Worm (Caenorhabditis elegans) whole organism, young adult: Measurements from ENCODE around the gene skat-1.

Experiments
- F10E7.11 ChIP-seq: sonication (generic microtip); optimal IDR thresholded peaks from 2 replicates; lab custom pipeline; 2017; ENCODE audit warnings: mild to moderate bottlenecking, missing genetic modification characterization, moderate library complexity, missing compliant biosample characterization
- F33H1.4 ChIP-seq: fragments of 200-800 bp; sonication (Bioruptor generic); IDR thresholded peaks from 2 replicates; pipeline ENCODE4 v1.3.6; 2022; ENCODE audit warnings: missing genetic modification reagents, missing genetic modification characterization, missing compliant biosample characterization
- F37B4.10 ChIP-seq: fragments of 200-800 bp; sonication (Bioruptor generic); IDR thresholded peaks from 2 replicates; pipeline ENCODE4 v1.3.6; 2022; ENCODE audit warnings: missing genetic modification characterization, missing compliant biosample characterization
- F39B2.1 ChIP-seq: fragments of 200-800 bp; sonication (Bioruptor generic); IDR thresholded peaks from 2 replicates; pipeline ENCODE4 v1.3.6; 2022; ENCODE audit warnings: missing genetic modification reagents, missing genetic modification characterization, missing compliant biosample characterization
- F49E8.2 ChIP-seq: sonication (generic microtip); optimal IDR thresholded peaks from 3 replicates; lab custom pipeline; 2017; ENCODE audit warnings: missing genetic modification characterization, mild to moderate bottlenecking, missing compliant biosample characterization, antibody characterized with exemption, moderate library complexity; ENCODE audit not compliant: insufficient read depth
- F57A8.1 ChIP-seq: fragments of 200-800 bp; sonication (Bioruptor generic); optimal IDR thresholded peaks from 2 replicates; lab custom pipeline; 2018; ENCODE audit warnings: mild to moderate bottlenecking, missing genetic modification characterization, moderate library complexity, missing compliant biosample characterization
- T07F8.4 ChIP-seq: sonication (generic microtip); optimal IDR thresholded peaks from 2 replicates; lab custom pipeline; 2016; ENCODE audit warnings: mild to moderate bottlenecking, missing genetic modification characterization, moderate library complexity, missing compliant biosample characterization
- T26A5.8 ChIP-seq: sonication (generic microtip); optimal IDR thresholded peaks from 2 replicates; lab custom pipeline; 2016; ENCODE audit warnings: missing genetic modification characterization, missing compliant biosample characterization
- Y67H2A.10 ChIP-seq: fragments of 200-800 bp; sonication (Bioruptor generic); conservative IDR thresholded peaks from 2 replicates; pipeline ENCODE4 v1.3.6; 2022; ENCODE audit warnings: missing genetic modification reagents, missing genetic modification characterization, missing compliant biosample characterization
- Y95B8A.8 ChIP-seq: fragments of 200-800 bp; sonication (Bioruptor generic); IDR thresholded peaks from 2 replicates; pipeline ENCODE4 v1.3.6; 2022; ENCODE audit warnings: missing genetic modification reagents, missing genetic modification characterization, missing compliant biosample characterization
- akir-1 ChIP-seq: fragments of 200-800 bp; sonication (Bioruptor generic); optimal IDR thresholded peaks from 2 replicates; lab custom pipeline; 2018; ENCODE audit warnings: mild to moderate bottlenecking, missing genetic modification characterization, moderate library complexity, missing compliant biosample characterization
- ama-1 ChIP-seq, 3 experiments: fragments of 150-350 bp in 1 of 3; sonication (generic microtip) in 2 of 3; optimal IDR thresholded peaks; 2 replicates each; lab custom pipeline; 2014 to 2018; ENCODE audit warnings: missing biosample characterization in 2 of 3, missing genetic modification characterization in 2 of 3, missing genetic modification reagents in 2 of 3
- aptf-3 ChIP-seq: fragments of 200-800 bp; sonication (Bioruptor generic); IDR thresholded peaks from 2 replicates; pipeline ENCODE4 v1.3.6; 2022; ENCODE audit warnings: missing genetic modification characterization, missing compliant biosample characterization
- atf-7 ChIP-seq: sonication (generic microtip); optimal IDR thresholded peaks from 2 replicates; lab custom pipeline; 2017; ENCODE audit warnings: mild to moderate bottlenecking, missing genetic modification characterization, missing compliant biosample characterization
- attf-6 ChIP-seq: fragments of 200-800 bp; sonication (Bioruptor generic); IDR thresholded peaks from 2 replicates; pipeline ENCODE4 v1.3.6; 2022; ENCODE audit warnings: missing genetic modification reagents, missing genetic modification characterization, missing compliant biosample characterization
- cebp-1 ChIP-seq, 2 experiments: fragments of 200-800 bp in 1 of 2; sonication (Bioruptor generic) in 1 of 2; sonication (generic microtip) in 1 of 2; IDR thresholded peaks in 1 of 2; optimal IDR thresholded peaks in 1 of 2; 2 replicates each; pipeline versions ENCODE4 v1.3.6 to Lab custom; 2017 to 2022; ENCODE audit warnings: missing compliant biosample characterization in 2 of 2, missing genetic modification characterization in 2 of 2, mild to moderate bottlenecking in 1 of 2, missing genetic modification reagents in 1 of 2, moderate library complexity in 1 of 2
- cebp-2 ChIP-seq: fragments of 200-800 bp; sonication (Bioruptor generic); IDR thresholded peaks from 2 replicates; pipeline ENCODE4 v1.3.6; 2022; ENCODE audit warnings: missing genetic modification characterization, missing compliant biosample characterization
- ceh-100 ChIP-seq: fragments of 200-800 bp; sonication (Bioruptor generic); IDR thresholded peaks from 2 replicates; pipeline ENCODE4 v1.3.6; 2022; ENCODE audit warnings: missing genetic modification reagents, missing genetic modification characterization, missing compliant biosample characterization
- ceh-27 ChIP-seq: fragments of 200-800 bp; sonication (Bioruptor generic); optimal IDR thresholded peaks from 2 replicates; lab custom pipeline; 2018; ENCODE audit warnings: mild to moderate bottlenecking, missing genetic modification characterization, moderate library complexity, missing compliant biosample characterization
- ceh-40 ChIP-seq: fragments of 200-800 bp; sonication (Bioruptor generic); IDR thresholded peaks from 2 replicates; pipeline ENCODE4 v1.3.6; 2022; ENCODE audit warnings: missing genetic modification characterization, missing compliant biosample characterization
- ceh-79 ChIP-seq: sonication (generic microtip); optimal IDR thresholded peaks from 2 replicates; lab custom pipeline; 2017; ENCODE audit warnings: mild to moderate bottlenecking, missing genetic modification characterization, missing compliant biosample characterization
- dpl-1 ChIP-seq: fragments of 150-350 bp; optimal IDR thresholded peaks from 2 replicates; lab custom pipeline; 2014; ENCODE audit warnings: missing biosample characterization, missing genetic modification reagents, missing genetic modification characterization
- efl-1 ChIP-seq: fragments of 150-350 bp; optimal IDR thresholded peaks from 2 replicates; lab custom pipeline; 2014; ENCODE audit warnings: missing biosample characterization, missing genetic modification reagents, missing genetic modification characterization
- egl-44 ChIP-seq: fragments of 200-800 bp; sonication (Bioruptor generic); IDR thresholded peaks from 2 replicates; pipeline ENCODE4 v1.3.6; 2022; ENCODE audit warnings: missing genetic modification reagents, missing genetic modification characterization, missing compliant biosample characterization
- fkh-3 ChIP-seq: sonication (generic microtip); optimal IDR thresholded peaks from 2 replicates; lab custom pipeline; 2016; ENCODE audit warnings: mild to moderate bottlenecking, missing genetic modification characterization, missing compliant biosample characterization
- hlh-12 ChIP-seq: sonication (generic microtip); optimal IDR thresholded peaks from 2 replicates; lab custom pipeline; 2016; ENCODE audit warnings: missing genetic modification characterization, missing compliant biosample characterization
- hmg-1.2 ChIP-seq: fragments of 200-800 bp; sonication (Bioruptor generic); IDR thresholded peaks from 2 replicates; pipeline ENCODE4 v1.3.6; 2022; ENCODE audit warnings: missing genetic modification reagents, missing genetic modification characterization, missing compliant biosample characterization
- lin-35 ChIP-seq, 3 experiments: fragments of 150-350 bp in 2 of 3; sonication (generic microtip) in 1 of 3; optimal IDR thresholded peaks; 2 replicates each; lab custom pipeline; 2014 to 2018; ENCODE audit warnings: missing biosample characterization in 3 of 3, missing genetic modification characterization in 3 of 3, missing genetic modification reagents in 3 of 3
- lin-40 ChIP-seq: sonication (generic microtip); optimal IDR thresholded peaks from 2 replicates; lab custom pipeline; 2016; ENCODE audit warnings: missing genetic modification characterization, mild to moderate bottlenecking, missing compliant biosample characterization, missing genotype, missing genetic modification reagents
- lsl-1 ChIP-seq: fragments of 200-800 bp; sonication (Bioruptor generic); optimal IDR thresholded peaks from 2 replicates; lab custom pipeline; 2018; ENCODE audit warnings: mild to moderate bottlenecking, missing genetic modification characterization, moderate library complexity, missing compliant biosample characterization
- madf-6 ChIP-seq: fragments of 200-800 bp; sonication (Bioruptor generic); IDR thresholded peaks from 2 replicates; pipeline ENCODE4 v1.3.6; 2022; ENCODE audit warnings: missing genetic modification reagents, missing genetic modification characterization, missing compliant biosample characterization
- mcd-1 ChIP-seq: fragments of 200-800 bp; sonication (Bioruptor generic); IDR thresholded peaks from 2 replicates; pipeline ENCODE4 v1.3.6; 2022; ENCODE audit warnings: missing genetic modification reagents, missing genetic modification characterization, missing compliant biosample characterization
- pha-4 ChIP-seq: fragments of 150-350 bp; sonication (generic microtip); optimal IDR thresholded peaks from 2 replicates; lab custom pipeline; 2014; ENCODE audit warnings: missing biosample characterization, missing genetic modification reagents, missing genetic modification characterization
- rec-8 ChIP-seq, 2 experiments: sonication (generic microtip); optimal IDR thresholded peaks; 2 replicates each; lab custom pipeline; 2016; ENCODE audit warnings: mild to moderate bottlenecking in 2 of 2, missing genetic modification characterization in 2 of 2, missing genetic modification reagents in 2 of 2, missing genotype in 2 of 2, missing biosample characterization in 1 of 2, missing compliant biosample characterization in 1 of 2, moderate library complexity in 1 of 2
- snpc-1.3 ChIP-seq: sonication (generic microtip); optimal IDR thresholded peaks from 2 replicates; lab custom pipeline; 2017; ENCODE audit warnings: missing genetic modification characterization, mild to moderate bottlenecking, missing compliant biosample characterization, antibody characterized with exemption, moderate library complexity, missing genotype, missing genetic modification reagents; ENCODE audit not compliant: insufficient read depth
- sptf-2 ChIP-seq: fragments of 200-800 bp; sonication (Bioruptor generic); optimal IDR thresholded peaks from 2 replicates; lab custom pipeline; 2018; ENCODE audit warnings: mild to moderate bottlenecking, missing genetic modification characterization, missing compliant biosample characterization
- tbp1 ChIP-seq: fragments of 200-800 bp; sonication (Bioruptor generic); optimal IDR thresholded peaks from 2 replicates; lab custom pipeline; 2018; ENCODE audit warnings: mild to moderate bottlenecking, missing genetic modification characterization, missing compliant biosample characterization
- tbx-9 ChIP-seq: sonication (generic microtip); optimal IDR thresholded peaks from 2 replicates; lab custom pipeline; 2016; ENCODE audit warnings: borderline replicate concordance, missing genetic modification characterization, inconsistent platforms, missing compliant biosample characterization
- unc-62 ChIP-seq: fragments of 150-350 bp; optimal IDR thresholded peaks from 2 replicates; lab custom pipeline; 2014; ENCODE audit warnings: missing biosample characterization, missing genetic modification reagents, missing genetic modification characterization
- ztf-18 ChIP-seq: sonication (generic microtip); optimal IDR thresholded peaks from 2 replicates; lab custom pipeline; 2016; ENCODE audit warnings: missing genotype, mild to moderate bottlenecking, missing genetic modification characterization, missing compliant biosample characterization
- ztf-26 ChIP-seq: sonication (generic microtip); optimal IDR thresholded peaks from 2 replicates; lab custom pipeline; 2017; ENCODE audit warnings: missing genetic modification characterization, missing compliant biosample characterization
- ztf-6 ChIP-seq: fragments of 200-800 bp; sonication (Bioruptor generic); IDR thresholded peaks from 2 replicates; pipeline ENCODE4 v1.3.6; 2022; ENCODE audit warnings: missing genetic modification reagents, missing genetic modification characterization, missing compliant biosample characterization

The skat-1 gene

ce11 chrIII:8973826-8974225 is 22.8 kb downstream of the skat-1 start, which contains the start of gene R08D7.5:
TSS of gene R08D7.5 (plus strand) at chrIII:8974126.
- TF ChIP-seq tbx-9 (tag; lab: Kevin White, UChicago) (no peak), F33H1.4 (GFP tag; lab: Robert Waterston, UW) (no peak), ama-1 (optimal IDR thresholded peaks at IDR 0.05; lab: Kevin White, UChicago) (no peak), ama-1 (GFP tag; optimal IDR thresholded peaks at IDR 0.05; lab: Kevin White, UChicago) (no peak), unc-62 (GFP tag; lab: Kevin White, UChicago) (no peak), ceh-100 (GFP tag; lab: Robert Waterston, UW) (no peak), F10E7.11 (tag; lab: Kevin White, UChicago) (no peak), fkh-3 (tag; lab: Kevin White, UChicago) (no peak), rec-8 (tag; optimal IDR thresholded peaks at IDR 0.05; lab: Kevin White, UChicago) (no peak), atf-7 (tag; lab: Kevin White, UChicago) (no peak), pha-4 (tag; lab: Kevin White, UChicago) (no peak), T07F8.4 (tag; lab: Kevin White, UChicago) (no peak), ceh-40 (GFP tag; lab: Robert Waterston, UW) (no peak), T26A5.8 (no peak), tbp1 (GFP tag; lab: Kevin White, UChicago) (no peak), lin-40 (tag; lab: Kevin White, UChicago) (no peak), hlh-12 (tag; lab: Kevin White, UChicago) (no peak), attf-6 (GFP tag; lab: Robert Waterston, UW) (no peak), aptf-3 (no peak), sptf-2 (GFP tag; lab: Kevin White, UChicago) (no peak), F57A8.1 (GFP tag; lab: Kevin White, UChicago) (no peak)
- TF ChIP-seq, all 124 proteins: peak for 0

ce11 chrIII:8973163-8973562 is 23.4 kb downstream of the skat-1 start:
- TF ChIP-seq attf-6 (GFP tag; lab: Robert Waterston, UW), result no peak
- peak; percentile 55 for TF ChIP-seq ceh-27

- TF ChIP-seq cebp-2 (GFP tag; lab: Robert Waterston, UW) (no peak), F33H1.4 (GFP tag; lab: Robert Waterston, UW) (peak; percentile 48), ztf-6 (no peak), lin-35 (GFP tag; optimal IDR thresholded peaks at IDR 0.05; lab: Kevin White, UChicago) (no peak), ztf-18 (tag; lab: Kevin White, UChicago) (peak; percentile 96), F49E8.2 (tag; lab: Kevin White, UChicago) (peak; percentile 6), F37B4.10 (GFP tag; lab: Robert Waterston, UW) (no peak), hmg-1.2 (peak; percentile 38; the same call in 1 of the 2 replicates), lsl-1 (GFP tag; lab: Kevin White, UChicago) (peak; percentile 50), akir-1 (GFP tag; lab: Kevin White, UChicago) (no peak), lin-40 (tag; lab: Kevin White, UChicago) (peak; percentile 38), snpc-1.3 (tag; lab: Kevin White, UChicago) (peak; percentile 33), ceh-79 (tag; lab: Kevin White, UChicago) (no peak), ztf-26 (tag; lab: Kevin White, UChicago) (no peak), ceh-100 (GFP tag; lab: Robert Waterston, UW) (no peak), mcd-1 (GFP tag; lab: Robert Waterston, UW) (peak; percentile 42), F39B2.1 (no peak), egl-44 (GFP tag; lab: Robert Waterston, UW) (no peak), Y67H2A.10 (GFP tag; lab: Robert Waterston, UW) (no peak), madf-6 (GFP tag; lab: Robert Waterston, UW) (peak; percentile 38; the same call in 1 of the 2 replicates), cebp-1 (GFP tag; IDR thresholded peaks at IDR 0.05; lab: Robert Waterston, UW) (no peak), cebp-1 (tag; optimal IDR thresholded peaks at IDR 0.05; lab: Kevin White, UChicago) (peak; percentile 51), efl-1 (GFP tag; lab: Kevin White, UChicago) (peak; percentile 3), fkh-3 (tag; lab: Kevin White, UChicago) (no peak), ceh-27 (peak; percentile 35), dpl-1 (GFP tag; lab: Kevin White, UChicago) (peak; percentile 33), Y95B8A.8 (0 out of 2 replicates have a peak, but pooled peaks have one; percentile 15)
Measured at ce11 chrIII:8971255-8972020, 25.1 kb downstream of the skat-1 start, which contains the start of the genes eif-3.D and R08D7.4. TSS of gene eif-3.D (minus strand) at chrIII:8971578. TSS of gene R08D7.4 (plus strand) at chrIII:8971892.
